Fruit fly (Drosophila melanogaster): ENCODE results near the gene CG2162.

Gene CG2162

DNA sequence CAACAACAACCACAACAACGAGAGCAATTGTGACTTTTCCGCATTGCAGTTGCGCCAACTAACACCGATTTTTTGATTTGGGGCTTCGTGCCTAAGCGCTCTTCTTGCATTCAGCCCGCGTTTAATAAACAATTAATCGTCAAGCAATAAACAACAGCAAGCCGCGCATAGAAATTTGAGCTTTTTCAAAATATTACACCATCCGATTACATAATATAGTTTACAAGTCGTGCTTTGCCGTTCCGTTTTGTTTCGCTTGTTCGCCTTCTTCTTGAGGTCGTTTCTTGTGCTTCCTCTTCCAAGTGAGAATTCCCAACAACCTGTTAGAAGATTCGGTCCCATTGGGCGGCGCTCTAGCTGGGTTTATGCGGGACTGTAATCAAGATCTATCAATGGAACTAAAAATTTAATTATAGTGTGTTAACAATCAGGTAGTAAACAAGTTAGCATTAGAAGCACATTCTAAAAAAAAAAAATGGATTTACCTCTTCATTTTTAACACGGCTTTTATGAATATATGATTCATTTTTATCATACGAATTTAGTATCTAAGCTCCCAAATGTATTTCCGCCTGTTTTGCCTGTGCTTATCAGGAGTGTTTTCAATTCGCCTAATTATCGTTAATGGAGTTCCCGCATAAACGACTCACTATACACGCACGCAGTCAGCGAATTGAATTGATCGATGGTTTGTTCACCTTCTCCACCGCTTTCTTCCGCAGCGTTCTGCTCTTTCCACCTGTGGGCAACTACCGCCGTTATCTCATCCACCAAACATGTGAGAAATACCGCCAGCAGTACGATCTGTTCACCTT, 980 bp downstream of the CG2162 start (continued):
- TF ChIP-seq CG34422 (GFP tag; IDR thresholded peaks at IDR 0.05) (peak; percentile 66), CG10366 (GFP tag; IDR thresholded peaks at IDR 0.05) (peak; percentile 75), CG33213 (GFP tag; optimal IDR thresholded peaks at IDR 0.05) (peak; percentile 70), slou (GFP tag; optimal IDR thresholded peaks at IDR 0.05) (peak; percentile 43), CG8478 (optimal IDR thresholded peaks at IDR 0.05) (no peak), CG34224 (GFP tag; IDR thresholded peaks at IDR 0.05; ENCODE audit: partially characterized antibody) (no peak), Asciz (GFP tag; optimal IDR thresholded peaks at IDR 0.05) (peak; percentile 79), CG17568 (GFP tag; optimal IDR thresholded peaks at IDR 0.05) (peak; percentile 76), CG3838 (GFP tag; optimal IDR thresholded peaks at IDR 0.05) (peak; percentile 40), CG42726 (GFP tag; IDR thresholded peaks at IDR 0.05; ENCODE audit: partially characterized antibody) (no peak), grn (GFP tag; optimal IDR thresholded peaks at IDR 0.05) (peak; percentile 54), CG6791 (GFP tag; IDR thresholded peaks at IDR 0.05; ENCODE audit: partially characterized antibody) (no peak), CG1602 (GFP tag; optimal IDR thresholded peaks at IDR 0.05) (peak; percentile 55), CG10543 (GFP tag; optimal IDR thresholded peaks at IDR 0.05) (peak; percentile 74), ab (GFP tag; optimal IDR thresholded peaks at IDR 0.05) (no peak), kah (GFP tag; optimal IDR thresholded peaks at IDR 0.05) (peak; percentile 90), HLHmδ (GFP tag; optimal IDR thresholded peaks at IDR 0.05) (no peak), Ravus (GFP tag; IDR thresholded peaks at IDR 0.05) (no peak), CG16815 (GFP tag; optimal IDR thresholded peaks at IDR 0.05) (peak; percentile 68), Myb (GFP tag; optimal IDR thresholded peaks at IDR 0.05) (peak; percentile 21), CG12659 (GFP tag; optimal IDR thresholded peaks at IDR 0.05) (peak; percentile 90), Mad (GFP tag; optimal IDR thresholded peaks at IDR 0.05) (peak; percentile 54), CTCF (GFP tag; optimal IDR thresholded peaks at IDR 0.05) (peak; percentile 27), CG15073 (GFP tag; optimal IDR thresholded peaks at IDR 0.05) (no peak), Poxn (GFP tag; IDR thresholded peaks at IDR 0.05) (no peak), zfh1 (GFP tag; IDR thresholded peaks at IDR 0.05) (peak; percentile 80), CG17186 (GFP tag; optimal IDR thresholded peaks at IDR 0.05) (peak; percentile 57), zf30C (GFP tag; optimal IDR thresholded peaks at IDR 0.05) (no peak), CG33557 (GFP tag; optimal IDR thresholded peaks at IDR 0.05) (peak; percentile 77), CG14050 (GFP tag; IDR thresholded peaks at IDR 0.05) (peak; percentile 83), CG13424 (tag; optimal IDR thresholded peaks at IDR 0.05) (peak; percentile 91), ranshi (GFP tag; IDR thresholded peaks at IDR 0.05) (peak; percentile 77), usp (GFP tag; optimal IDR thresholded peaks at IDR 0.05) (no peak), Tbp (GFP tag; optimal IDR thresholded peaks at IDR 0.05) (no peak), CG6175 (GFP tag; IDR thresholded peaks at IDR 0.05) (no peak), pfk (GFP tag; optimal IDR thresholded peaks at IDR 0.05) (peak; percentile 9), CG30431 (GFP tag; optimal IDR thresholded peaks at IDR 0.05) (peak; percentile 58), CG7271 (tag; optimal IDR thresholded peaks at IDR 0.05) (peak; percentile 66), Taf1 (GFP tag; IDR thresholded peaks at IDR 0.05) (0 out of 2 replicates have a peak, but pooled peaks have one; percentile 18), CG18764 (GFP tag; optimal IDR thresholded peaks at IDR 0.05) (peak; percentile 63), fd3F (GFP tag; optimal IDR thresholded peaks at IDR 0.05) (peak; percentile 79), Max (GFP tag; optimal IDR thresholded peaks at IDR 0.05) (peak; percentile 82), CG17829 (tag; optimal IDR thresholded peaks at IDR 0.05) (peak; percentile 87), CG6254 (GFP tag; optimal IDR thresholded peaks at IDR 0.05) (peak; percentile 80), CG4328 (GFP tag; optimal IDR thresholded peaks at IDR 0.05) (peak; percentile 87), CG10274 (GFP tag; optimal IDR thresholded peaks at IDR 0.05) (peak; percentile 62), Hey (tag; optimal IDR thresholded peaks at IDR 0.05) (peak; percentile 29), Vsx1 (GFP tag; optimal IDR thresholded peaks at IDR 0.05) (peak; percentile 73), pita (GFP tag; optimal IDR thresholded peaks at IDR 0.05) (no peak), trh (GFP tag; optimal IDR thresholded peaks at IDR 0.05) (peak; percentile 38)
